Fruit fly (Drosophila melanogaster) whole organism, embryonic: ENCODE measurements around the gene foxo.

Experiments
- Aef1 ChIP-seq: fragments of 200-800 bp; sonication (Bioruptor generic); IDR thresholded peaks from 3 replicates; pipeline ENCODE4 v1.3.6; 2022; ENCODE audit warnings: missing biosample characterization, missing genetic modification characterization
- Blimp-1 ChIP-seq: fragments of 200-800 bp; sonication (Bioruptor generic); optimal IDR thresholded peaks from 3 replicates; lab custom pipeline; 2018; ENCODE audit warnings: missing biosample characterization, missing genetic modification characterization, mild to moderate bottlenecking, moderate library complexity, missing genetic modification reagents
- CG10462 ChIP-seq: fragments of 200-800 bp; sonication (Bioruptor generic); optimal IDR thresholded peaks from 2 replicates; lab custom pipeline; 2016; ENCODE audit warnings: missing biosample characterization, missing genetic modification characterization
- CG10565 ChIP-seq: fragments of 200-800 bp; sonication (Bioruptor generic); optimal IDR thresholded peaks from 3 replicates; lab custom pipeline; 2016; ENCODE audit warnings: missing biosample characterization, mild to moderate bottlenecking, missing genetic modification characterization
- CG10979 ChIP-seq: fragments of 200-800 bp; sonication (Bioruptor generic); optimal IDR thresholded peaks from 2 replicates; lab custom pipeline; 2018; ENCODE audit warnings: missing biosample characterization, mild to moderate bottlenecking, missing genetic modification characterization, moderate library complexity
- CG12071 ChIP-seq: fragments of 200-800 bp; sonication (Bioruptor generic); optimal IDR thresholded peaks from 3 replicates; lab custom pipeline; 2018; ENCODE audit warnings: missing biosample characterization, mild to moderate bottlenecking, missing genetic modification characterization
- CG15073 ChIP-seq: fragments of 200-800 bp; sonication (Bioruptor generic); optimal IDR thresholded peaks from 2 replicates; lab custom pipeline; 2016; ENCODE audit warnings: missing biosample characterization, missing genetic modification characterization
- CG15514 ChIP-seq: fragments of 200-800 bp; sonication (Bioruptor generic); optimal IDR thresholded peaks from 3 replicates; lab custom pipeline; 2017; ENCODE audit warnings: missing biosample characterization, missing genetic modification characterization, mild to moderate bottlenecking, moderate library complexity, missing genetic modification reagents
- CG16815 ChIP-seq: fragments of 200-800 bp; sonication (Bioruptor generic); optimal IDR thresholded peaks from 3 replicates; lab custom pipeline; 2017; ENCODE audit warnings: missing biosample characterization, mild to moderate bottlenecking, missing genetic modification characterization
- CG17612 ChIP-seq: fragments of 200-800 bp; sonication (Bioruptor generic); IDR thresholded peaks from 2 replicates; pipeline ENCODE4 v1.3.6; 2022; ENCODE audit warnings: missing biosample characterization, missing genetic modification characterization
- CG30020 ChIP-seq: fragments of 200-800 bp; optimal IDR thresholded peaks from 2 replicates; lab custom pipeline; 2019; ENCODE audit warnings: missing biosample characterization, mild to moderate bottlenecking, missing genetic modification characterization, moderate library complexity
- CG3065 ChIP-seq: fragments of 200-800 bp; sonication (Bioruptor generic); optimal IDR thresholded peaks from 2 replicates; lab custom pipeline; 2016; ENCODE audit warnings: missing biosample characterization, missing genetic modification characterization
- CG33213 ChIP-seq: fragments of 200-800 bp; sonication (Bioruptor generic); optimal IDR thresholded peaks from 3 replicates; lab custom pipeline; 2016; ENCODE audit warnings: missing biosample characterization, missing genetic modification characterization
- CG34224 ChIP-seq: fragments of 200-800 bp; sonication (Bioruptor generic); IDR thresholded peaks from 3 replicates; pipeline ENCODE4 v1.3.6; 2022; ENCODE audit warnings: missing biosample characterization, missing genetic modification characterization; ENCODE audit not compliant: partially characterized antibody
- CG34422 ChIP-seq: fragments of 200-800 bp; sonication (Bioruptor generic); IDR thresholded peaks from 3 replicates; pipeline ENCODE4 v1.3.6; 2022; ENCODE audit warnings: missing biosample characterization, missing genetic modification characterization
- CG4282 ChIP-seq: fragments of 200-800 bp; sonication (Bioruptor generic); optimal IDR thresholded peaks from 2 replicates; lab custom pipeline; 2016; ENCODE audit warnings: missing biosample characterization, missing genetic modification characterization
- CG4617 ChIP-seq: fragments of 200-800 bp; sonication (Bioruptor generic); optimal IDR thresholded peaks from 3 replicates; lab custom pipeline; 2016; ENCODE audit warnings: missing biosample characterization, missing genetic modification characterization, borderline replicate concordance
- CG6813 ChIP-seq: fragments of 200-800 bp; sonication (Bioruptor generic); optimal IDR thresholded peaks from 2 replicates; lab custom pipeline; 2017; ENCODE audit warnings: missing biosample characterization, missing genetic modification characterization, mild to moderate bottlenecking, moderate library complexity, missing genetic modification reagents
- CG9437 ChIP-seq: fragments of 200-800 bp; sonication (Bioruptor generic); optimal IDR thresholded peaks from 2 replicates; lab custom pipeline; 2018; ENCODE audit warnings: missing biosample characterization, mild to moderate bottlenecking, missing genetic modification characterization
- Chrac-16 ChIP-seq: fragments of 200-800 bp; sonication (Bioruptor generic); optimal IDR thresholded peaks from 3 replicates; lab custom pipeline; 2016; ENCODE audit warnings: missing biosample characterization, missing genetic modification characterization
- E2f2 ChIP-seq: fragments of 200-800 bp; sonication (Bioruptor generic); IDR thresholded peaks from 2 replicates; pipeline ENCODE4 v1.3.6; 2022; ENCODE audit warnings: missing biosample characterization, missing genetic modification characterization
- HLH4C ChIP-seq: fragments of 200-800 bp; sonication (Bioruptor generic); IDR thresholded peaks from 3 replicates; pipeline ENCODE4 v1.3.6; 2022; ENCODE audit warnings: missing biosample characterization, missing genetic modification characterization; ENCODE audit not compliant: partially characterized antibody
- Hmr ChIP-seq: fragments of 200-800 bp; sonication (Bioruptor generic); optimal IDR thresholded peaks from 3 replicates; lab custom pipeline; 2017; ENCODE audit warnings: mild to moderate bottlenecking, missing biosample characterization, missing genetic modification reagents, missing genetic modification characterization
- Hr51 ChIP-seq, 2 experiments: fragments of 200-800 bp; sonication (Bioruptor generic); optimal IDR thresholded peaks; 2 replicates in 1 of 2; 3 replicates in 1 of 2; lab custom pipeline; 2016 to 2018; ENCODE audit warnings: missing biosample characterization in 2 of 2, missing genetic modification characterization in 2 of 2, mild to moderate bottlenecking in 1 of 2, moderate library complexity in 1 of 2
- Lpt ChIP-seq: fragments of >200 bp; optimal IDR thresholded peaks from 2 replicates; lab custom pipeline; 2018; ENCODE audit warnings: missing biosample characterization, missing genetic modification characterization
- Neu2 ChIP-seq: fragments of 200-800 bp; sonication (Bioruptor generic); optimal IDR thresholded peaks from 3 replicates; lab custom pipeline; 2016; ENCODE audit warnings: missing biosample characterization, missing genetic modification characterization, borderline replicate concordance
- Oli ChIP-seq: fragments of 200-800 bp; sonication (Bioruptor generic); optimal IDR thresholded peaks from 2 replicates; lab custom pipeline; 2018; ENCODE audit warnings: missing biosample characterization, mild to moderate bottlenecking, missing genetic modification characterization, moderate library complexity
- Trl ChIP-seq, 3 experiments: fragments of >200 bp in 2 of 3; fragments of 200-800 bp in 1 of 3; sonication (Bioruptor generic) in 1 of 3; optimal IDR thresholded peaks; 2 replicates in 1 of 3; 3 replicates in 2 of 3; lab custom pipeline; 2016 to 2017; ENCODE audit warnings: missing biosample characterization in 1 of 3, missing genetic modification characterization in 1 of 3
- Vsx1 ChIP-seq: fragments of 200-800 bp; sonication (Bioruptor generic); optimal IDR thresholded peaks from 2 replicates; lab custom pipeline; 2017; ENCODE audit warnings: missing biosample characterization, mild to moderate bottlenecking, missing genetic modification characterization, missing genetic modification reagents
- YL-1 ChIP-seq: fragments of 200-800 bp; sonication (Bioruptor generic); optimal IDR thresholded peaks from 3 replicates; lab custom pipeline; 2017; ENCODE audit warnings: missing biosample characterization, mild to moderate bottlenecking, missing genetic modification characterization
- br ChIP-seq: fragments of >200 bp; optimal IDR thresholded peaks from 2 replicates; lab custom pipeline; 2017
- crp ChIP-seq, 2 experiments: fragments of 200-800 bp; sonication (Bioruptor generic); optimal IDR thresholded peaks; 2 replicates in 1 of 2; 3 replicates in 1 of 2; lab custom pipeline; 2017; ENCODE audit warnings: missing biosample characterization in 2 of 2, missing genetic modification characterization in 2 of 2, mild to moderate bottlenecking in 1 of 2, moderate library complexity in 1 of 2
- dati ChIP-seq: fragments of 200-800 bp; sonication (Bioruptor generic); IDR thresholded peaks from 2 replicates; pipeline ENCODE4 v1.3.6; 2022; ENCODE audit warnings: missing biosample characterization, missing genetic modification characterization
- gcm2 ChIP-seq: fragments of 200-800 bp; sonication (Bioruptor generic); optimal IDR thresholded peaks from 2 replicates; lab custom pipeline; 2016; ENCODE audit warnings: missing biosample characterization, missing genetic modification characterization
- grau ChIP-seq: fragments of 200-800 bp; optimal IDR thresholded peaks from 3 replicates; lab custom pipeline; 2019; ENCODE audit warnings: missing biosample characterization, mild to moderate bottlenecking, missing genetic modification characterization, moderate library complexity
- gsb ChIP-seq: fragments of 200-800 bp; sonication (Bioruptor generic); IDR thresholded peaks from 2 replicates; pipeline ENCODE4 v1.3.6; 2022; ENCODE audit warnings: missing biosample characterization, missing genetic modification characterization
- h ChIP-seq: fragments of >200 bp; optimal IDR thresholded peaks from 2 replicates; lab custom pipeline; 2017
- ken ChIP-seq: fragments of 200-800 bp; sonication (Bioruptor generic); IDR thresholded peaks from 3 replicates; pipeline ENCODE4 v1.3.6; 2022; ENCODE audit warnings: missing biosample characterization, missing genetic modification characterization
- lov ChIP-seq, 2 experiments: fragments of 200-800 bp in 1 of 2; fragments of >200 bp in 1 of 2; sonication (Bioruptor generic) in 1 of 2; IDR thresholded peaks in 1 of 2; optimal IDR thresholded peaks in 1 of 2; 2 replicates in 1 of 2; 3 replicates in 1 of 2; pipeline versions ENCODE4 v1.3.6 to Lab custom; 2017 to 2022; ENCODE audit warnings: missing biosample characterization in 1 of 2, missing genetic modification characterization in 1 of 2
- luna ChIP-seq: fragments of 200-800 bp; sonication (Bioruptor generic); optimal IDR thresholded peaks from 2 replicates; lab custom pipeline; 2016; ENCODE audit warnings: missing biosample characterization, missing genetic modification characterization
- maf-S ChIP-seq: fragments of 200-800 bp; sonication (Bioruptor generic); optimal IDR thresholded peaks from 2 replicates; lab custom pipeline; 2016; ENCODE audit warnings: missing biosample characterization, missing genetic modification characterization
- mirr ChIP-seq: fragments of 200-800 bp; sonication (Bioruptor generic); optimal IDR thresholded peaks from 3 replicates; lab custom pipeline; 2018; ENCODE audit warnings: missing biosample characterization, mild to moderate bottlenecking, missing genetic modification characterization
- peb ChIP-seq: fragments of 200-800 bp; sonication (Bioruptor generic); IDR thresholded peaks from 2 replicates; pipeline ENCODE4 v1.3.6; 2022; ENCODE audit warnings: missing biosample characterization, missing genetic modification characterization
- psq ChIP-seq: fragments of 200-800 bp; sonication (Bioruptor generic); optimal IDR thresholded peaks from 2 replicates; lab custom pipeline; 2017; ENCODE audit warnings: missing biosample characterization, missing genetic modification characterization
- ro ChIP-seq: fragments of 200-800 bp; sonication (Bioruptor generic); IDR thresholded peaks from 2 replicates; pipeline ENCODE4 v1.3.6; 2022; ENCODE audit warnings: missing biosample characterization, missing genetic modification characterization
- schlank ChIP-seq: fragments of 200-800 bp; sonication (Bioruptor generic); optimal IDR thresholded peaks from 2 replicates; lab custom pipeline; 2018; ENCODE audit warnings: missing biosample characterization, mild to moderate bottlenecking, missing genetic modification characterization
- sisA ChIP-seq: fragments of 200-800 bp; sonication (Bioruptor generic); IDR thresholded peaks from 2 replicates; pipeline ENCODE4 v1.3.6; 2022; ENCODE audit warnings: missing biosample characterization, missing genetic modification characterization

The foxo gene

dm6 chr3R:14052182-14053036, 4.3 kb upstream of the foxo start (continued):
- peak; percentile 77 for TF ChIP-seq CG16815
- TF ChIP-seq Hmr (GFP tag; lab: Kevin White, UChicago): peak; percentile 94
- peak; percentile 29 to 79 for TF ChIP-seq Trl (optimal IDR thresholded peaks at IDR 0.05; lab: Kevin White, UChicago)
- TF ChIP-seq Trl (GFP tag; optimal IDR thresholded peaks at IDR 0.05; lab: Kevin White, UChicago): peak; percentile 75
- peak; percentile 84 for TF ChIP-seq Oli (tag; lab: Kevin White, UChicago)
- no peak for TF ChIP-seq h (lab: Kevin White, UChicago)
- TF ChIP-seq CG6813 (GFP tag; lab: Kevin White, UChicago): peak; percentile 82
- TF ChIP-seq luna (GFP tag; lab: Kevin White, UChicago): peak; percentile 87
- peak; percentile 70 for TF ChIP-seq ro (GFP tag; lab: Robert Waterston, UW)
- TF ChIP-seq CG30020 (tag; lab: Kevin White, UChicago): peak; percentile 18
- TF ChIP-seq schlank (tag; lab: Kevin White, UChicago): peak; percentile 86
- peak; percentile 28 for TF ChIP-seq CG10979 (tag; lab: Kevin White, UChicago)
- no peak for TF ChIP-seq gcm2 (GFP tag; lab: Kevin White, UChicago)
- TF ChIP-seq psq (GFP tag; lab: Kevin White, UChicago): peak; percentile 70
- TF ChIP-seq CG17612: peak; percentile 53; the same call in 1 of the 2 replicates
- no peak for TF ChIP-seq Neu2 (GFP tag; lab: Kevin White, UChicago)
- peak; percentile 80 for TF ChIP-seq CG15514
- TF ChIP-seq CG34422: peak; percentile 73; the same call in 2 of the 3 replicates
- TF ChIP-seq CG34224 (GFP tag; lab: Robert Waterston, UW): peak; percentile 23; the same call in 1 of the 3 replicates
- TF ChIP-seq lov (optimal IDR thresholded peaks at IDR 0.05; lab: Kevin White, UChicago): no peak
- no peak for TF ChIP-seq lov (GFP tag; IDR thresholded peaks at IDR 0.05; lab: Robert Waterston, UW)
- TF ChIP-seq crp (GFP tag; optimal IDR thresholded peaks at IDR 0.05; lab: Kevin White, UChicago): peak in 1 of 2 experiments; percentile 19
- TF ChIP-seq CG10565: no peak
- 0 out of 2 replicates have a peak, but pooled peaks have one; percentile 26 for TF ChIP-seq peb (GFP tag; lab: Robert Waterston, UW)
- TF ChIP-seq grau (tag; lab: Kevin White, UChicago): peak; percentile 92
- TF ChIP-seq Blimp-1: peak; percentile 54
- no peak for TF ChIP-seq CG3065 (GFP tag; lab: Kevin White, UChicago)
- TF ChIP-seq CG9437 (GFP tag; lab: Kevin White, UChicago): peak; percentile 48
- no peak for TF ChIP-seq HLH4C (GFP tag; lab: Robert Waterston, UW)
- peak; percentile 75 for TF ChIP-seq sisA (GFP tag; lab: Robert Waterston, UW)
- peak; percentile 86 for TF ChIP-seq maf-S (GFP tag; lab: Kevin White, UChicago)
- TF ChIP-seq CG4282: peak; percentile 44
- TF ChIP-seq CG15073 (GFP tag; lab: Kevin White, UChicago): no peak
- TF ChIP-seq Hr51 (GFP tag; optimal IDR thresholded peaks at IDR 0.05; lab: Kevin White, UChicago): peak; percentile 82 to 88
- TF ChIP-seq Lpt: no peak
- TF ChIP-seq Vsx1: peak; percentile 55
- TF ChIP-seq dati (GFP tag; lab: Robert Waterston, UW): peak; percentile 61
- peak; percentile 82 for TF ChIP-seq CG12071 (GFP tag; lab: Kevin White, UChicago)
- TF ChIP-seq Chrac-16: peak; percentile 72
- peak; percentile 42 for TF ChIP-seq mirr
- peak; percentile 83 for TF ChIP-seq Aef1 (GFP tag; lab: Robert Waterston, UW)
- peak; percentile 22 for TF ChIP-seq CG10462
- peak; percentile 61; the same call in 2 of the 3 replicates for TF ChIP-seq ken (GFP tag; lab: Robert Waterston, UW)
- TF ChIP-seq CG33213 (GFP tag; lab: Kevin White, UChicago): peak; percentile 71
- TF ChIP-seq YL-1 (GFP tag; lab: Kevin White, UChicago): peak; percentile 11
- peak; percentile 91 for TF ChIP-seq gsb (GFP tag; lab: Robert Waterston, UW)
- TF ChIP-seq CG4617 (GFP tag; lab: Kevin White, UChicago): peak; percentile 24
- TF ChIP-seq br (lab: Kevin White, UChicago): no peak
- peak; percentile 67 for TF ChIP-seq E2f2
